Worm (Caenorhabditis elegans) whole organism, young adult: ENCODE measurements around the gene ndg-4.

Source experiments
- B0019.2 ChIP-seq: fragments of 200-800 bp; sonication (Bioruptor generic); conservative IDR thresholded peaks from 2 replicates; pipeline ENCODE4 v1.3.6; 2022; ENCODE audit warnings: missing genetic modification reagents, missing genetic modification characterization, missing compliant biosample characterization
- D2030.7 ChIP-seq: fragments of 200-800 bp; sonication (Bioruptor generic); IDR thresholded peaks from 2 replicates; pipeline ENCODE4 v1.3.6; 2022; ENCODE audit warnings: missing genetic modification reagents, missing genetic modification characterization, missing compliant biosample characterization
- F22D6.2 ChIP-seq: sonication (generic microtip); optimal IDR thresholded peaks from 2 replicates; lab custom pipeline; 2016; ENCODE audit warnings: mild to moderate bottlenecking, missing genetic modification characterization, missing compliant biosample characterization
- F23B12.7 ChIP-seq: sonication (generic microtip); optimal IDR thresholded peaks from 2 replicates; lab custom pipeline; 2017; ENCODE audit warnings: missing genetic modification characterization, mild to moderate bottlenecking, missing compliant biosample characterization, antibody characterized with exemption, moderate library complexity; ENCODE audit not compliant: insufficient read depth
- F33H1.4 ChIP-seq: fragments of 200-800 bp; sonication (Bioruptor generic); IDR thresholded peaks from 2 replicates; pipeline ENCODE4 v1.3.6; 2022; ENCODE audit warnings: missing genetic modification reagents, missing genetic modification characterization, missing compliant biosample characterization
- F37B4.10 ChIP-seq: fragments of 200-800 bp; sonication (Bioruptor generic); IDR thresholded peaks from 2 replicates; pipeline ENCODE4 v1.3.6; 2022; ENCODE audit warnings: missing genetic modification characterization, missing compliant biosample characterization
- K12H6.12 ChIP-seq: fragments of 200-800 bp; sonication (Bioruptor generic); optimal IDR thresholded peaks from 2 replicates; lab custom pipeline; 2018; ENCODE audit warnings: mild to moderate bottlenecking, missing genetic modification characterization, missing compliant biosample characterization
- Y53F4B.3 ChIP-seq: fragments of 200-800 bp; sonication (Bioruptor generic); IDR thresholded peaks from 2 replicates; pipeline ENCODE4 v1.3.6; 2022; ENCODE audit warnings: missing genetic modification reagents, missing genetic modification characterization, missing compliant biosample characterization
- Y56A3A.18 ChIP-seq: fragments of 200-800 bp; sonication (Bioruptor generic); IDR thresholded peaks from 2 replicates; pipeline ENCODE4 v1.3.6; 2022; ENCODE audit warnings: missing genetic modification reagents, missing genetic modification characterization, missing compliant biosample characterization
- Y79H2A.3 ChIP-seq: fragments of 200-800 bp; sonication (Bioruptor generic); conservative IDR thresholded peaks from 2 replicates; pipeline ENCODE4 v1.3.6; 2022; ENCODE audit warnings: missing genetic modification reagents, missing genetic modification characterization, missing compliant biosample characterization
- akir-1 ChIP-seq: fragments of 200-800 bp; sonication (Bioruptor generic); optimal IDR thresholded peaks from 2 replicates; lab custom pipeline; 2018; ENCODE audit warnings: mild to moderate bottlenecking, missing genetic modification characterization, moderate library complexity, missing compliant biosample characterization
- aptf-3 ChIP-seq: fragments of 200-800 bp; sonication (Bioruptor generic); IDR thresholded peaks from 2 replicates; pipeline ENCODE4 v1.3.6; 2022; ENCODE audit warnings: missing genetic modification characterization, missing compliant biosample characterization
- atf-7 ChIP-seq: sonication (generic microtip); optimal IDR thresholded peaks from 2 replicates; lab custom pipeline; 2017; ENCODE audit warnings: mild to moderate bottlenecking, missing genetic modification characterization, missing compliant biosample characterization
- athp-1 ChIP-seq: sonication (generic microtip); optimal IDR thresholded peaks from 2 replicates; lab custom pipeline; 2017; ENCODE audit warnings: mild to moderate bottlenecking, missing genetic modification characterization, missing compliant biosample characterization
- attf-3 ChIP-seq: fragments of 200-800 bp; sonication (Bioruptor generic); conservative IDR thresholded peaks from 2 replicates; pipeline ENCODE4 v1.3.6; 2022; ENCODE audit warnings: missing genetic modification reagents, missing genetic modification characterization, missing compliant biosample characterization
- attf-5 ChIP-seq: fragments of 200-800 bp; sonication (Bioruptor generic); optimal IDR thresholded peaks from 2 replicates; lab custom pipeline; 2018; ENCODE audit warnings: mild to moderate bottlenecking, missing genetic modification characterization, missing compliant biosample characterization
- bed-1 ChIP-seq: fragments of 200-800 bp; sonication (Bioruptor generic); IDR thresholded peaks from 2 replicates; pipeline ENCODE4 v1.3.6; 2022; ENCODE audit warnings: missing genetic modification reagents, missing genetic modification characterization, missing compliant biosample characterization
- bed-2 ChIP-seq: fragments of 200-800 bp; sonication (Bioruptor generic); IDR thresholded peaks from 2 replicates; pipeline ENCODE4 v1.3.6; 2022; ENCODE audit warnings: missing genetic modification reagents, missing genetic modification characterization, missing compliant biosample characterization
- ceh-27 ChIP-seq: fragments of 200-800 bp; sonication (Bioruptor generic); optimal IDR thresholded peaks from 2 replicates; lab custom pipeline; 2018; ENCODE audit warnings: mild to moderate bottlenecking, missing genetic modification characterization, moderate library complexity, missing compliant biosample characterization
- ceh-58 ChIP-seq: fragments of 200-800 bp; sonication (Bioruptor generic); IDR thresholded peaks from 2 replicates; pipeline ENCODE4 v1.3.6; 2022; ENCODE audit warnings: missing genetic modification characterization, missing compliant biosample characterization
- chd-7 ChIP-seq: sonication (generic microtip); optimal IDR thresholded peaks from 2 replicates; lab custom pipeline; 2016; ENCODE audit warnings: mild to moderate bottlenecking, missing genetic modification characterization, moderate library complexity, missing compliant biosample characterization
- dpff-1 ChIP-seq: sonication (generic microtip); optimal IDR thresholded peaks from 2 replicates; lab custom pipeline; 2017; ENCODE audit warnings: mild to moderate bottlenecking, missing genetic modification characterization, missing compliant biosample characterization
- egl-18 ChIP-seq: fragments of 200-800 bp; sonication (Bioruptor generic); IDR thresholded peaks from 2 replicates; pipeline ENCODE4 v1.3.6; 2022; ENCODE audit warnings: missing genetic modification reagents, missing genetic modification characterization, missing compliant biosample characterization
- gei-17 ChIP-seq: fragments of 200-800 bp; sonication (Bioruptor generic); optimal IDR thresholded peaks from 2 replicates; lab custom pipeline; 2018; ENCODE audit warnings: mild to moderate bottlenecking, missing genetic modification characterization, missing compliant biosample characterization
- hlh-12 ChIP-seq: sonication (generic microtip); optimal IDR thresholded peaks from 2 replicates; lab custom pipeline; 2016; ENCODE audit warnings: missing genetic modification characterization, missing compliant biosample characterization
- hlh-26 ChIP-seq: fragments of 200-800 bp; sonication (Bioruptor generic); conservative IDR thresholded peaks from 2 replicates; pipeline ENCODE4 v1.3.6; 2022; ENCODE audit warnings: missing genetic modification reagents, missing genetic modification characterization, missing compliant biosample characterization
- hmg-1.2 ChIP-seq: fragments of 200-800 bp; sonication (Bioruptor generic); IDR thresholded peaks from 2 replicates; pipeline ENCODE4 v1.3.6; 2022; ENCODE audit warnings: missing genetic modification reagents, missing genetic modification characterization, missing compliant biosample characterization
- hsf-1 ChIP-seq: fragments of 200-800 bp; sonication (Bioruptor generic); IDR thresholded peaks from 2 replicates; pipeline ENCODE4 v1.3.6; 2022; ENCODE audit warnings: missing genetic modification reagents, missing genetic modification characterization, missing compliant biosample characterization
- lag-1 ChIP-seq: fragments of 200-800 bp; sonication (Bioruptor generic); IDR thresholded peaks from 2 replicates; pipeline ENCODE4 v1.3.6; 2022; ENCODE audit warnings: missing genetic modification reagents, missing genetic modification characterization, missing compliant biosample characterization
- lin-26 ChIP-seq: fragments of 200-800 bp; sonication (Bioruptor generic); IDR thresholded peaks from 2 replicates; pipeline ENCODE4 v1.3.6; 2022; ENCODE audit warnings: missing genetic modification reagents, missing genetic modification characterization, missing compliant biosample characterization
- lir-1 ChIP-seq: fragments of 200-800 bp; sonication (Bioruptor generic); conservative IDR thresholded peaks from 2 replicates; pipeline ENCODE4 v1.3.6; 2022; ENCODE audit warnings: missing genetic modification reagents, missing genetic modification characterization, missing compliant biosample characterization
- lsy-27 ChIP-seq: sonication (generic microtip); optimal IDR thresholded peaks from 2 replicates; lab custom pipeline; 2017; ENCODE audit warnings: missing genetic modification characterization, mild to moderate bottlenecking, missing compliant biosample characterization, antibody characterized with exemption, missing genotype, borderline replicate concordance; ENCODE audit not compliant: insufficient read depth
- madf-3 ChIP-seq: fragments of 200-800 bp; sonication (Bioruptor generic); IDR thresholded peaks from 2 replicates; pipeline ENCODE4 v1.3.6; 2022; ENCODE audit warnings: missing genetic modification reagents, missing genetic modification characterization, missing compliant biosample characterization
- madf-6 ChIP-seq: fragments of 200-800 bp; sonication (Bioruptor generic); IDR thresholded peaks from 2 replicates; pipeline ENCODE4 v1.3.6; 2022; ENCODE audit warnings: missing genetic modification reagents, missing genetic modification characterization, missing compliant biosample characterization
- madf-8 ChIP-seq: fragments of 200-800 bp; sonication (Bioruptor generic); conservative IDR thresholded peaks from 2 replicates; pipeline ENCODE4 v1.3.6; 2022; ENCODE audit warnings: missing genetic modification reagents, missing genetic modification characterization, missing compliant biosample characterization
- nfya-1 ChIP-seq: sonication (generic microtip); optimal IDR thresholded peaks from 2 replicates; lab custom pipeline; 2017; ENCODE audit warnings: antibody characterized with exemption, missing compliant biosample characterization, missing genetic modification characterization, borderline replicate concordance; ENCODE audit not compliant: insufficient read depth
- nfya-2 ChIP-seq: fragments of 200-800 bp; sonication (Bioruptor generic); IDR thresholded peaks from 2 replicates; pipeline ENCODE4 v1.3.6; 2022; ENCODE audit warnings: missing genetic modification reagents, missing genetic modification characterization, missing compliant biosample characterization
- pbrm-1 ChIP-seq: fragments of 200-800 bp; sonication (Bioruptor generic); IDR thresholded peaks from 2 replicates; pipeline ENCODE4 v1.3.6; 2022; ENCODE audit warnings: missing genetic modification reagents, missing genetic modification characterization, missing compliant biosample characterization
- rpc-1 ChIP-seq, 2 experiments: fragments of 150-350 bp in 1 of 2; sonication (generic microtip) in 1 of 2; optimal IDR thresholded peaks; 2 replicates each; lab custom pipeline; 2014 to 2018; ENCODE audit warnings: missing biosample characterization in 1 of 2, missing genetic modification characterization in 1 of 2, missing genetic modification reagents in 1 of 2, missing genotype in 1 of 2
- sdz-38 ChIP-seq: sonication (generic microtip); optimal IDR thresholded peaks from 2 replicates; lab custom pipeline; 2016; ENCODE audit warnings: missing genotype, missing genetic modification characterization, missing compliant biosample characterization
- sea-2 ChIP-seq: fragments of 200-800 bp; sonication (Bioruptor generic); IDR thresholded peaks from 2 replicates; pipeline ENCODE4 v1.3.6; 2022; ENCODE audit warnings: missing genetic modification characterization, missing compliant biosample characterization
- snpc-1.3 ChIP-seq: sonication (generic microtip); optimal IDR thresholded peaks from 2 replicates; lab custom pipeline; 2017; ENCODE audit warnings: missing genetic modification characterization, mild to moderate bottlenecking, missing compliant biosample characterization, antibody characterized with exemption, moderate library complexity, missing genotype, missing genetic modification reagents; ENCODE audit not compliant: insufficient read depth
- tbx-9 ChIP-seq: sonication (generic microtip); optimal IDR thresholded peaks from 2 replicates; lab custom pipeline; 2016; ENCODE audit warnings: borderline replicate concordance, missing genetic modification characterization, inconsistent platforms, missing compliant biosample characterization
- ztf-28 ChIP-seq: fragments of 200-800 bp; sonication (Bioruptor generic); IDR thresholded peaks from 2 replicates; pipeline ENCODE4 v1.3.6; 2022; ENCODE audit warnings: missing genetic modification reagents, missing genetic modification characterization, missing compliant biosample characterization

The ndg-4 gene

ce11 chrIII:4439493-4439983 lies 27.6 kb downstream of the ndg-4 start, which contains the start of gene C28A5.2 (continued):
- TF ChIP-seq madf-8 (GFP tag; lab: Robert Waterston, UW) (peak; percentile 90), attf-3 (no peak), Y79H2A.3 (no peak), sdz-38 (tag; lab: Kevin White, UChicago) (no peak), hsf-1 (GFP tag; lab: Robert Waterston, UW) (no peak), Y53F4B.3 (no peak), akir-1 (GFP tag; lab: Kevin White, UChicago) (no peak), nfya-1 (tag; lab: Kevin White, UChicago) (no peak), madf-6 (GFP tag; lab: Robert Waterston, UW) (peak; percentile 91), atf-7 (tag; lab: Kevin White, UChicago) (no peak)

ce11 chrIII:4435262-4435661 lies 31.9 kb downstream of the ndg-4 start:
- TF ChIP-seq ceh-27 (GFP tag; lab: Kevin White, UChicago), result no peak
- no peak for TF ChIP-seq madf-6 (GFP tag; lab: Robert Waterston, UW)
- TF ChIP-seq lsy-27 (tag; lab: Kevin White, UChicago), result no peak
- TF ChIP-seq aptf-3 (GFP tag; lab: Robert Waterston, UW), result peak; percentile 81; the same call in 1 of the 2 replicates
- TF ChIP-seq ztf-28 (GFP tag; lab: Robert Waterston, UW), result no peak
- no peak for TF ChIP-seq gei-17 (GFP tag; lab: Kevin White, UChicago)
- no peak for TF ChIP-seq hmg-1.2 (GFP tag; lab: Robert Waterston, UW)
- TF ChIP-seq F37B4.10 (GFP tag; lab: Robert Waterston, UW), result 0 out of 2 replicates have a peak, but pooled peaks have one; percentile 75
- TF ChIP-seq sea-2 (GFP tag; lab: Robert Waterston, UW), result no peak
- no peak for TF ChIP-seq Y79H2A.3
- no peak for TF ChIP-seq snpc-1.3 (tag; lab: Kevin White, UChicago)
- TF ChIP-seq lin-26, result no peak
- TF ChIP-seq bed-1 (GFP tag; lab: Robert Waterston, UW), result no peak
- 0 out of 2 replicates have a peak, but pooled peaks have one; percentile 18 for TF ChIP-seq nfya-2
- 0 out of 2 replicates have a peak, but pooled peaks have one; percentile 59 for TF ChIP-seq ceh-58
- no peak for TF ChIP-seq chd-7 (tag; lab: Kevin White, UChicago)
- no peak for TF ChIP-seq Y53F4B.3
- TF ChIP-seq Y56A3A.18 (GFP tag; lab: Robert Waterston, UW), result no peak

- TF ChIP-seq Y53F4B.3, result no peak
- TF ChIP-seq F33H1.4 (GFP tag; lab: Robert Waterston, UW), result peak; percentile 95
- TF ChIP-seq dpff-1 (tag; lab: Kevin White, UChicago), result no peak
- TF ChIP-seq pbrm-1, result no peak
- no peak for TF ChIP-seq B0019.2 (GFP tag; lab: Robert Waterston, UW)
- TF ChIP-seq atf-7 (tag; lab: Kevin White, UChicago), result no peak
- TF ChIP-seq nfya-1 (tag; lab: Kevin White, UChicago), result no peak
- no peak for TF ChIP-seq tbx-9
- TF ChIP-seq lag-1, result no peak
- TF ChIP-seq ztf-28 (GFP tag; lab: Robert Waterston, UW), result no peak
- peak; percentile 97 for TF ChIP-seq madf-6 (GFP tag; lab: Robert Waterston, UW)
- TF ChIP-seq egl-18 (GFP tag; lab: Robert Waterston, UW), result no peak
- no peak for TF ChIP-seq athp-1 (tag; lab: Kevin White, UChicago)
- TF ChIP-seq F23B12.7 (tag; lab: Kevin White, UChicago), result peak; percentile 65
- no peak for TF ChIP-seq hlh-12 (tag; lab: Kevin White, UChicago)
- no peak for TF ChIP-seq K12H6.12 (tag; lab: Kevin White, UChicago)
- no peak for TF ChIP-seq rpc-1 (optimal IDR thresholded peaks at IDR 0.05; lab: Kevin White, UChicago)
- peak; percentile 13 for TF ChIP-seq rpc-1 (tag; optimal IDR thresholded peaks at IDR 0.05; lab: Kevin White, UChicago)
- TF ChIP-seq bed-2 (GFP tag; lab: Robert Waterston, UW), result no peak
- no peak for TF ChIP-seq attf-5 (GFP tag; lab: Kevin White, UChicago)
- TF ChIP-seq madf-3 (GFP tag; lab: Robert Waterston, UW), result no peak
- TF ChIP-seq F22D6.2, result no peak
- no peak for TF ChIP-seq hlh-26 (GFP tag; lab: Robert Waterston, UW)
- TF ChIP-seq bed-1 (GFP tag; lab: Robert Waterston, UW), result no peak
- peak; percentile 91 for TF ChIP-seq D2030.7 (GFP tag; lab: Robert Waterston, UW)
- no peak for TF ChIP-seq lir-1 (GFP tag; lab: Robert Waterston, UW)
Measured at ce11 chrIII:4434294-4434781, 32.8 kb downstream of the ndg-4 start, which contains the start of gene C28A5.1. TSS of gene C28A5.1 (minus strand) at chrIII:4434344.
